Worm (Caenorhabditis elegans) whole organism, L4/young adult: Measurements from ENCODE around the gene mon-2.

Experiments used
- W03F9.2 ChIP-seq: fragments of 150-350 bp; optimal IDR thresholded peaks from 2 replicates; lab custom pipeline; 2014; ENCODE audit warnings: missing biosample characterization, missing genetic modification characterization
- dao-5 ChIP-seq: sonication (generic microtip); optimal IDR thresholded peaks from 2 replicates; lab custom pipeline; 2016; ENCODE audit warnings: missing genotype, missing genetic modification characterization, moderate library complexity, missing compliant biosample characterization
- him-1 ChIP-seq: sonication (generic microtip); optimal IDR thresholded peaks from 2 replicates; lab custom pipeline; 2016; ENCODE audit warnings: missing genotype, missing genetic modification reagents, missing genetic modification characterization, missing compliant biosample characterization

DNA sequence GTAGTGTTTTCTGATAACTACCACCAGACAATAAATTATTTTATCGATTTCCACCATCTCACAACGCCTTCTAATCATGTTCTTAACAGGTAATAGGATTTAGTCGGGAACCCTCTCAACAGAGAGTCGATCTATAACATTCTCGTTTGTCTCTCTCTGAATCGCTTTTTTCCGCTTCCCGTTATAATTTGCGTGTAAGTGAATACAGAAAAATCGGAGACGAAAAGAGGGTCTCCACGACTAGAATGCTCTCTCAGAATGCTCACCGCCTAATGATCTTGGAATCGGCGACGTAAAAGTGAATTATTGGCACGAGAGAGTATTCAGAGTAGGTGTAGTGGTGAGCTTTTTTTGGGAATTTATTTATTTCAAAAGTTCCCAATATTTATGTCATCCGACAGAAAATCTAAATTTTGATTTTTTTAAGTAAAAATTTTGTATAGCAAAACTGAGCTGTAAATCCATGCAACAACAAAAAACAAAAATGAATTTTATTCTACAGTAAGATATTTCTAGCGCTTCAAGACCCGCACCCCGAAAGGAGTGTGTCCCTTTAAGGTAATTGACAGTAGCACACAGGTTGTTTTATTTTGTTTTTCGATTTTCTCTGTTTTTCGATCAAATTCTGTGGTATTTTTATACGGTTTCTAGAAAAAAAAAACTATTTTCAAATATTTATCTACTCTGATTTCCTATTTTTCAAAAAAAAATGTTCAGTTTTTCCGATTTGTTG is 30.3 kb downstream of the mon-2 start:
- TF ChIP-seq him-1 (no peak), W03F9.2 (no peak), dao-5 (tag; lab: Kevin White, UChicago) (no peak)
